Worm (Caenorhabditis elegans): Measurements from ENCODE around the gene cut-3.

Gene cut-3

ce11 chrII:8481033-8481708 is 34.5 kb upstream of the cut-3 start (continued):
- TF ChIP-seq zfp-2 (tag; optimal IDR thresholded peaks at IDR 0.05) (no peak), nhr-237 (tag; optimal IDR thresholded peaks at IDR 0.05) (no peak), nhr-25 (tag; optimal IDR thresholded peaks at IDR 0.05; ENCODE audit: borderline replicate concordance, insufficient read depth) (no peak), mep-1 (tag; optimal IDR thresholded peaks at IDR 0.05) (peak; percentile 37), zag-1 (tag; optimal IDR thresholded peaks at IDR 0.05) (no peak), ceh-28 (tag; optimal IDR thresholded peaks at IDR 0.05) (no peak), ctbp-1 (GFP tag; IDR thresholded peaks at IDR 0.05) (no peak), spr-1 (tag; optimal IDR thresholded peaks at IDR 0.05) (no peak), egl-27 (tag; optimal IDR thresholded peaks at IDR 0.05) (no peak), mes-2 (tag; optimal IDR thresholded peaks at IDR 0.05; ENCODE audit: poor library complexity, severe bottlenecking) (no peak), aha-1 (tag) (peak; percentile 98), daf-8 (GFP tag; IDR thresholded peaks at IDR 0.05) (no peak), vab-7 (GFP tag; IDR thresholded peaks at IDR 0.05) (no peak), ceh-20 (GFP tag; IDR thresholded peaks at IDR 0.05) (no peak), dmd-9 (GFP tag; IDR thresholded peaks at IDR 0.05) (no peak), attf-4 (tag; optimal IDR thresholded peaks at IDR 0.05) (no peak), lin-13 (GFP tag; optimal IDR thresholded peaks at IDR 0.05) (no peak), arid-1 (GFP tag; conservative IDR thresholded peaks at IDR 0.05) (no peak), lin-29 (GFP tag; IDR thresholded peaks at IDR 0.05) (no peak), ZK337.2 (GFP tag; IDR thresholded peaks at IDR 0.05) (no peak), F10B5.3 (tag; optimal IDR thresholded peaks at IDR 0.05) (no peak), unc-130 (GFP tag; optimal IDR thresholded peaks at IDR 0.05) (no peak), cey-2 (tag; optimal IDR thresholded peaks at IDR 0.05; ENCODE audit: borderline replicate concordance, insufficient read depth) (no peak), R02D3.7 (tag; optimal IDR thresholded peaks at IDR 0.05) (no peak), spr-3 (GFP tag; optimal IDR thresholded peaks at IDR 0.05) (no peak), Y48G9A.11 (GFP tag; IDR thresholded peaks at IDR 0.05) (no peak), nhr-6 (tag; optimal IDR thresholded peaks at IDR 0.05) (no peak), daf-16 (GFP tag; optimal IDR thresholded peaks at IDR 0.05) (peak in 1 of 2 experiments; percentile 87), daf-16 (tag; optimal IDR thresholded peaks at IDR 0.05) (peak; percentile 70), Y75B8A.6 (GFP tag; IDR thresholded peaks at IDR 0.05) (0 out of 2 replicates have a peak, but pooled peaks have one; percentile 41), ceh-32 (tag; optimal IDR thresholded peaks at IDR 0.05; ENCODE audit: poor library complexity) (no peak), nhr-111 (GFP tag; optimal IDR thresholded peaks at IDR 0.05) (no peak), lin-38 (GFP tag; IDR thresholded peaks at IDR 0.05) (0 out of 2 replicates have a peak, but pooled peaks have one; percentile 27), dve-1 (tag; optimal IDR thresholded peaks at IDR 0.05; ENCODE audit: insufficient read depth) (peak; percentile 11), ces-1 (GFP tag; optimal IDR thresholded peaks at IDR 0.05) (no peak), aly-2 (tag; optimal IDR thresholded peaks at IDR 0.05) (no peak), tra-1 (GFP tag; IDR thresholded peaks at IDR 0.05) (0 out of 2 replicates have a peak, but pooled peaks have one; percentile 23), ceh-82 (tag; optimal IDR thresholded peaks at IDR 0.05) (no peak), egl-43 (GFP tag; IDR thresholded peaks at IDR 0.05) (no peak), mdl-1 (tag; optimal IDR thresholded peaks at IDR 0.05) (peak in 1 of 2 experiments; percentile 17), lin-1 (GFP tag; IDR thresholded peaks at IDR 0.05) (0 out of 2 replicates have a peak, but pooled peaks have one; percentile 8), mxl-2 (GFP tag; conservative IDR thresholded peaks at IDR 0.05) (peak; percentile 83), zfp-3 (GFP tag; conservative IDR thresholded peaks at IDR 0.05) (no peak), dmd-8 (GFP tag; IDR thresholded peaks at IDR 0.05) (no peak), lin-15B (tag; optimal IDR thresholded peaks at IDR 0.05) (no peak), F49E8.2 (tag; optimal IDR thresholded peaks at IDR 0.05; ENCODE audit: borderline replicate concordance) (no peak), T20F7.1 (GFP tag; optimal IDR thresholded peaks at IDR 0.05) (peak; percentile 42), ceh-62 (tag; optimal IDR thresholded peaks at IDR 0.05) (no peak), daf-12 (tag; optimal IDR thresholded peaks at IDR 0.05) (no peak), lin-39 (tag; optimal IDR thresholded peaks at IDR 0.05) (no peak)

Data from whole organism, L4 larva.